Fruit fly (Drosophila melanogaster): ENCODE data around the gene CG9609.

The CG9609 gene

DNA sequence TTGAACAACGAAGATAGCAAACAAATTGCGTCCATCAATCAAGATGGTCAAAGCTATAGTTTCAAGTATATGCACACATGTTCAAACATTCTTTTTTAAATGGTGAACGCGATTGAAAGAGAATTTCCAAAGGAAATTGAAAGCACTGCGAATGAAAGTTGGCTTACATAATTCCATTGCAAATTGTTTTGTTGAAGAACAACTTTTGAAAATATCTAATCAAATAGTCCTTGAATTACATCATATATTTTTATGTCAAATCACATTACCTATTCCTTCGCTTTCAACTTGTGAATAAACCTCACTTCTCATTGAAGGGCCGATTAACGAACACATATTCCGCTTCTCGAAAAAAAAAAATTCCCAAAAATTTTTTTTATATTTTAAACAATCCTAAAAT is 46.2 kb downstream of the CG9609 start, which contains the start of gene CG32568:
TSS of gene CG32568 (plus strand) at position 301 of the 400 bp plus-strand sequence.
- TF ChIP-seq CG6765 (GFP tag; optimal IDR thresholded peaks at IDR 0.05) (no peak), chn (GFP tag; optimal IDR thresholded peaks at IDR 0.05) (no peak), mld (GFP tag; IDR thresholded peaks at IDR 0.05; ENCODE audit: partially characterized antibody) (no peak), E2f2 (GFP tag; IDR thresholded peaks at IDR 0.05) (no peak), caup (GFP tag; optimal IDR thresholded peaks at IDR 0.05; ENCODE audit: severe bottlenecking) (no peak), eve (GFP tag; optimal IDR thresholded peaks at IDR 0.05) (no peak), hkb (optimal IDR thresholded peaks at IDR 0.05) (no peak), hkb (GFP tag; IDR thresholded peaks at IDR 0.05) (no peak), gro (GFP tag; optimal IDR thresholded peaks at IDR 0.05) (no peak), ato (GFP tag; IDR thresholded peaks at IDR 0.05; ENCODE audit: partially characterized antibody) (no peak), Fer1 (GFP tag; optimal IDR thresholded peaks at IDR 0.05) (no peak)

DNA sequence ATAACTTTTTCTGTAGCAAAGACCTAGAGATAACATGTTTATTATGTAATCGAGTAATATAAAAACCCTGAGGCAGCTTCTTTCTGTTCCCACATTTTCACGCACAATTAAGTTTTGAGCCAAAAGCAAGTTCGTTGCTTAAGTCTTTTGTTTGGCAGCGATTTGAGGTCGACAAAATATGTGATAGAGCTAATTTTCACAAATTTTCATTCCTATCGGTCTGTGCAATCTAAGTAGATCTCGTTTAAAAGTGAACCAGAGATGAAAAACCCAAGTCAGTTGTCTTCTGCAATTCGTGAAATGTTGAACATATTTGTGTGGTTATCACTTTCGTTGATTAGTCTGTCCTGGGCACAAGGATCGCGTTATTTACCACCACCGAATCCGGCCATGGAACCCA is 48.9 kb downstream of the CG9609 start, which contains the start of gene TwdlZ:
TSS of gene TwdlZ (plus strand) at position 301 of the 400 bp plus-strand sequence.
- TF ChIP-seq CG11696 (GFP tag; IDR thresholded peaks at IDR 0.05) = no peak
- peak in 1 of 2 experiments; percentile 17 for TF ChIP-seq Pdp1 (GFP tag; optimal IDR thresholded peaks at IDR 0.05)
- no peak for TF ChIP-seq Ptx1 (GFP tag; IDR thresholded peaks at IDR 0.05)
- TF ChIP-seq CG14860 (GFP tag; IDR thresholded peaks at IDR 0.05; ENCODE audit: partially characterized antibody) = no peak

DNA sequence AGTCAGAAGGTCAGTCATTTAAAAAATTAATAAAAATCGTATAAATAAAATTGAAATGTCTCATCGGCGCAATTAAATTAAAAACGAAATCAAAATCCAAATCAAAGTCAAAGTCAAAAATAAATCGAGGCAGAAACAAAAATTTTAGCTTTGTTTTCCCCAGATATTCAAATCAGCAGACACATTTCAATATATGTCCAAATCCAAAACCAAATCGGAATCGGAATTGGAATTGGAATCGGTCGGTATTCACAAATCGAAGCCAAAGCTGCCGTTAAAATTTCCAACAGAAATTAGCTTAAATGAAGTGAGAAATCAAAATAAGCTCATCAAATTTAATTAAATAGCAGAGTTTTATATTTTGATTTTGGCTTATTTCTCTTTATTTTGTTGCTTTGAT is 50.6 kb downstream of the CG9609 start:
- TF ChIP-seq chn (GFP tag; optimal IDR thresholded peaks at IDR 0.05) (no peak), CG10654 (GFP tag; optimal IDR thresholded peaks at IDR 0.05) (no peak), nau (GFP tag; optimal IDR thresholded peaks at IDR 0.05) (no peak), Fer1 (GFP tag; optimal IDR thresholded peaks at IDR 0.05) (no peak), CG13894 (tag; optimal IDR thresholded peaks at IDR 0.05) (peak; percentile 94)
